Fruit fly (Drosophila melanogaster): ENCODE data around the gene CG13689.

Gene CG13689

dm6 chr2L:606165-606564, 3.6 kb downstream of the CG13689 start (continued):
- no peak for TF ChIP-seq abd-A (tag; optimal IDR thresholded peaks at IDR 0.05)
- TF ChIP-seq Dek (tag; optimal IDR thresholded peaks at IDR 0.05) = no peak
- no peak for TF ChIP-seq unc-4 (GFP tag; IDR thresholded peaks at IDR 0.05; ENCODE audit: partially characterized antibody)
- no peak for TF ChIP-seq HLH4C (GFP tag; IDR thresholded peaks at IDR 0.05; ENCODE audit: partially characterized antibody)
- no peak for TF ChIP-seq bigmax (GFP tag; optimal IDR thresholded peaks at IDR 0.05)
- no peak for TF ChIP-seq vnd (GFP tag; IDR thresholded peaks at IDR 0.05; ENCODE audit: partially characterized antibody)
- peak; percentile 35 for TF ChIP-seq gsb-n (tag; optimal IDR thresholded peaks at IDR 0.05)
- TF ChIP-seq Ets65A (GFP tag) = no peak
- TF ChIP-seq Bdp1 (GFP tag; optimal IDR thresholded peaks at IDR 0.05) = peak; percentile 32
- no peak for TF ChIP-seq corto (GFP tag; optimal IDR thresholded peaks at IDR 0.05)
- TF ChIP-seq so (GFP tag; IDR thresholded peaks at IDR 0.05) = 0 out of 3 replicates have a peak, but pooled peaks have one; percentile 33
- TF ChIP-seq YL-1 (GFP tag; optimal IDR thresholded peaks at IDR 0.05) = no peak
- no peak for TF ChIP-seq CG12219 (GFP tag; optimal IDR thresholded peaks at IDR 0.05)
- no peak for TF ChIP-seq cas (GFP tag; IDR thresholded peaks at IDR 0.05)
- TF ChIP-seq CG6854 (GFP tag; optimal IDR thresholded peaks at IDR 0.05) = no peak
- TF ChIP-seq sens (GFP tag) = peak; percentile 75
- no peak for TF ChIP-seq odd (GFP tag; optimal IDR thresholded peaks at IDR 0.05)
- TF ChIP-seq Doc2 (GFP tag; IDR thresholded peaks at IDR 0.05) = no peak
- TF ChIP-seq HHEX (GFP tag; optimal IDR thresholded peaks at IDR 0.05) = no peak
- no peak for TF ChIP-seq D19A (tag; optimal IDR thresholded peaks at IDR 0.05)
- peak; percentile 46 for TF ChIP-seq Spps (tag; optimal IDR thresholded peaks at IDR 0.05)
- TF ChIP-seq CG3281 (GFP tag; optimal IDR thresholded peaks at IDR 0.05) = no peak
- TF ChIP-seq Poxn (GFP tag; IDR thresholded peaks at IDR 0.05) = no peak
- TF ChIP-seq sd (tag; optimal IDR thresholded peaks at IDR 0.05) = no peak
- no peak for TF ChIP-seq Bteb2 (GFP tag; optimal IDR thresholded peaks at IDR 0.05)
- peak; percentile 38 for TF ChIP-seq CG3407 (GFP tag; optimal IDR thresholded peaks at IDR 0.05)
- no peak for TF ChIP-seq ro (GFP tag; IDR thresholded peaks at IDR 0.05)
- peak; percentile 42 for TF ChIP-seq CG14710 (tag; optimal IDR thresholded peaks at IDR 0.05)
- peak; percentile 17; the same call in 1 of the 2 replicates for TF ChIP-seq E2f2 (GFP tag; IDR thresholded peaks at IDR 0.05)
- TF ChIP-seq CG1024 (GFP tag; IDR thresholded peaks at IDR 0.05) = 0 out of 2 replicates have a peak, but pooled peaks have one; percentile 14
- no peak for TF ChIP-seq CG9797 (GFP tag; optimal IDR thresholded peaks at IDR 0.05)
- 0 out of 2 replicates have a peak, but pooled peaks have one; percentile 19 for TF ChIP-seq ssp (GFP tag; IDR thresholded peaks at IDR 0.05)
- no peak for TF ChIP-seq CG7372 (GFP tag; IDR thresholded peaks at IDR 0.05)
- no peak for TF ChIP-seq ash1 (GFP tag; optimal IDR thresholded peaks at IDR 0.05)
- TF ChIP-seq CG11696 (GFP tag; IDR thresholded peaks at IDR 0.05) = no peak
- TF ChIP-seq Ssrp (tag; optimal IDR thresholded peaks at IDR 0.05) = peak; percentile 44
- peak; percentile 17 for TF ChIP-seq tin (GFP tag; optimal IDR thresholded peaks at IDR 0.05)
- peak; percentile 67 for TF ChIP-seq CG16815 (GFP tag; optimal IDR thresholded peaks at IDR 0.05)
- TF ChIP-seq CG14014 (GFP tag; IDR thresholded peaks at IDR 0.05) = 0 out of 2 replicates have a peak, but pooled peaks have one; percentile 12
- no peak for TF ChIP-seq CG10543 (GFP tag; optimal IDR thresholded peaks at IDR 0.05)
- peak; percentile 5 for TF ChIP-seq CG4820 (GFP tag; optimal IDR thresholded peaks at IDR 0.05)
- no peak for TF ChIP-seq tx (GFP tag; optimal IDR thresholded peaks at IDR 0.05)
- no peak for TF ChIP-seq CG12744 (GFP tag; optimal IDR thresholded peaks at IDR 0.05)
- no peak for TF ChIP-seq CG12155 (GFP tag; optimal IDR thresholded peaks at IDR 0.05)
- peak; percentile 43 for TF ChIP-seq trem (tag; optimal IDR thresholded peaks at IDR 0.05)
- TF ChIP-seq Fer2 (tag; optimal IDR thresholded peaks at IDR 0.05) = no peak
- no peak for TF ChIP-seq CG10209 (GFP tag; optimal IDR thresholded peaks at IDR 0.05)
- 0 out of 2 replicates have a peak, but pooled peaks have one; percentile 13 for TF ChIP-seq esg (GFP tag; conservative IDR thresholded peaks at IDR 0.05)
- TF ChIP-seq Oli (tag; optimal IDR thresholded peaks at IDR 0.05) = peak; percentile 0
- TF ChIP-seq chif (GFP tag; optimal IDR thresholded peaks at IDR 0.05) = peak; percentile 25 to 58
- no peak for TF ChIP-seq Myb (GFP tag; optimal IDR thresholded peaks at IDR 0.05)

Measured in whole organism, embryonic.